Worm (Caenorhabditis elegans): Measurements from ENCODE around the gene R166.3.

DNA sequence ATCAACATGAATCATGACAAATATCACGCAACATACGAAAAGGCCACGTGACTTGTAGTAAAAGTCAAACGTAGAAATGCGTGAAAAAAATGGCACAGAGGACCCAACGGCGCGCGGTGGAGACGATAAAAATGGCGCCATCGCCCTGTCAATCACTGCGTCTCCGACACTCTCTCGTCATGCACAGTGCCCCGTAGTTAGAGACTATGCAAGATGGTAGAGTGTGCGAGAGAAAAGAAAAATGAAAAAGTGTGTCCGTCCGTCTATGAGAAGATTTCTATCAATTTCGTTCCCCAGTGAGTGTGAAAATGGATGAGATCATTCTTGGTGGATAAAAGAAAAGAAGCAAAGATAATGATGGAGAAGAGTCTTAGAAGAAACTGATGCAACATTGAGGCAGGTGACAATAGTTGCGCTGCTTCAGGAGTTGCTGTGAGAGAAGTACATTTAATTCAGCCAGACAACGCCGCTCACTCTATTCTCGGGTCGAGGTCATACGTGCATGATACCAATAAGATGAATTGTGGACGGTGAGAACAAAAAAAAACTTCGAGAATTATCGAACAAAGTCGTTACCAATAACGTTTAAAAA is 16.4 kb upstream of the R166.3 start:
- TF ChIP-seq him-1 (tag; optimal IDR thresholded peaks at IDR 0.05) = no peak
- no peak for TF ChIP-seq W03F9.2 (tag; optimal IDR thresholded peaks at IDR 0.05)
